Worm (Caenorhabditis elegans): ENCODE data around the gene srx-5.

Gene srx-5

DNA sequence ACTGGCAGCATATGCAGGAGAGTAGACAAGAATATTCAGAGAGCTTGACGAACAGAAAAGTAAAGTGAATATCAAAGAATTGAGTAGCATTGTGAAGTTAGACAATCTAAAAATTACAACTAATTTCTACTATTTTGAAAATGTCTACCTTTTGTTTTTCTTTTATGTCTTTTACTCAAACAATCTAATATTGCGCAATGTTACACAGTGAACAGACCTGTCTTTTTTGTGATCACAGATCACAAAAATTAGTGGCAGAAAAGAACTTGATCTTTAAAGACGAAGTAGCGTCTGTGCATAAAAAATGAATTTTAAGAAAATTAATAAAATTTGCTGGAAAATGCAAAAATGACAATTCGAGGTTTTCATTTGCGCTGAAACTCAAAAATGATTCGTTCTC lies 828 bp upstream of the srx-5 start:
- TF ChIP-seq F13H6.1 (tag; optimal IDR thresholded peaks at IDR 0.05), result no peak
- TF ChIP-seq ceh-24 (tag; optimal IDR thresholded peaks at IDR 0.05), result no peak
- TF ChIP-seq unc-86 (tag; optimal IDR thresholded peaks at IDR 0.05), result no peak
- TF ChIP-seq elt-4 (tag; optimal IDR thresholded peaks at IDR 0.05), result no peak
- TF ChIP-seq pqm-1 (tag; optimal IDR thresholded peaks at IDR 0.05), result no peak
- no peak for TF ChIP-seq syd-9 (tag; optimal IDR thresholded peaks at IDR 0.05)
- no peak for TF ChIP-seq ceh-2 (tag; optimal IDR thresholded peaks at IDR 0.05)
- no peak for TF ChIP-seq ceh-18 (tag; optimal IDR thresholded peaks at IDR 0.05)
- TF ChIP-seq ttx-3 (tag; optimal IDR thresholded peaks at IDR 0.05), result no peak

DNA sequence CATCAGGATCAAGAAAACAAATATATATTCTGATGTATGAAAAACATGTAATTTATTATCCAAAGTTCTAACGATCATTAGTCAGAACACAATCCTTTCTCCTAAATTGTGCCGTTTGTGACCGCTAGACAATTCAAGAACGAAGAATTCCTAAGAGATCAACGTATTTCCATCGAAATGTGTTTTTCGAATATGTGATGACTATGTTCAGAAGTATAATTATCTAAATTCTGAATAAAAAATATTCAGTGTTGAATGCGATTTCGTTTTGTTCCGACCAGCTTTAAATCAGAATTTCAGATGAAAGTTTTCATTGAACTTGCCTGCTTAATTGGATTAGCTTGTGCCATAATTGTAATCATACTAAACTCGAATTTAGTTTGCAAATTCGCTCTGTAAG lies 2.4 kb downstream of the srx-5 start, which contains the start of gene srbc-37:
Gene srbc-37 (plus strand): TSS at position 301 of the 400 bp plus-strand sequence.
- TF ChIP-seq hlh-6 (tag; optimal IDR thresholded peaks at IDR 0.05) (no peak), ets-4 (tag; optimal IDR thresholded peaks at IDR 0.05) (no peak), lin-11 (tag; optimal IDR thresholded peaks at IDR 0.05) (no peak), unc-55 (GFP tag; optimal IDR thresholded peaks at IDR 0.05) (no peak), sdc-2 (tag; optimal IDR thresholded peaks at IDR 0.05) (no peak), npax-4 (tag; optimal IDR thresholded peaks at IDR 0.05) (no peak), K02D7.2 (tag; optimal IDR thresholded peaks at IDR 0.05) (no peak), C38D4.7 (GFP tag; optimal IDR thresholded peaks at IDR 0.05) (no peak), nhr-232 (tag; optimal IDR thresholded peaks at IDR 0.05) (no peak), tbx-2 (tag; optimal IDR thresholded peaks at IDR 0.05) (no peak), syd-9 (tag; optimal IDR thresholded peaks at IDR 0.05) (no peak), zip-5 (tag; optimal IDR thresholded peaks at IDR 0.05) (no peak), gmeb-2 (tag; optimal IDR thresholded peaks at IDR 0.05) (no peak), elt-4 (tag; optimal IDR thresholded peaks at IDR 0.05) (no peak), pag-3 (tag; optimal IDR thresholded peaks at IDR 0.05; ENCODE audit: borderline replicate concordance) (no peak), pqm-1 (tag; optimal IDR thresholded peaks at IDR 0.05) (no peak), ceh-34 (tag; optimal IDR thresholded peaks at IDR 0.05) (no peak), ceh-22 (tag; optimal IDR thresholded peaks at IDR 0.05) (no peak), sox-4 (tag; optimal IDR thresholded peaks at IDR 0.05) (no peak), mec-3 (tag; optimal IDR thresholded peaks at IDR 0.05; ENCODE audit: borderline replicate concordance) (no peak)

DNA sequence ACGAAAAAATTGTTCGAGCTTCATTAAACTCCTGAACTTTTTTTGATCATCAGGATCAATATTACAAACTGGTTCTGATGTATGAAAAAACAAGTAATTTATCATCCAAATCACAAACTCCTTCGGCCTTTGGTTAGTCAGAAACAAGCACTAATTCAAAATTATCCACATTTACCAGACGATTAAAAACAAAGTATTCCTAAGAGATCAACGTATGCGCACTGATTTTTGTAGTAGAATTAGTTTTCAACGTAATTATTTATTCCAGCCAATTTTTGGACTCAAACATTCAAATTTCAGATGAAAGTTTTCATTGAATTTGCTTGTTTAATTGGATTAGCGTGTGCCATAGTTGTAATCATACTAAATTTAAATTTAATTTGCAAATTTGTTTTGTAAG lies 7.0 kb downstream of the srx-5 start, which contains the start of gene srbc-38:
Gene srbc-38 (plus strand): TSS at position 301 of the 400 bp plus-strand sequence.
- no peak for TF ChIP-seq hlh-8 (tag; optimal IDR thresholded peaks at IDR 0.05)
- no peak for TF ChIP-seq unc-86 (tag; optimal IDR thresholded peaks at IDR 0.05)
- TF ChIP-seq ceh-18 (tag; optimal IDR thresholded peaks at IDR 0.05), result no peak
- TF ChIP-seq unc-55 (GFP tag; optimal IDR thresholded peaks at IDR 0.05), result no peak
- no peak for TF ChIP-seq unc-42 (tag; optimal IDR thresholded peaks at IDR 0.05)
- no peak for TF ChIP-seq ceh-6 (GFP tag; optimal IDR thresholded peaks at IDR 0.05)

DNA sequence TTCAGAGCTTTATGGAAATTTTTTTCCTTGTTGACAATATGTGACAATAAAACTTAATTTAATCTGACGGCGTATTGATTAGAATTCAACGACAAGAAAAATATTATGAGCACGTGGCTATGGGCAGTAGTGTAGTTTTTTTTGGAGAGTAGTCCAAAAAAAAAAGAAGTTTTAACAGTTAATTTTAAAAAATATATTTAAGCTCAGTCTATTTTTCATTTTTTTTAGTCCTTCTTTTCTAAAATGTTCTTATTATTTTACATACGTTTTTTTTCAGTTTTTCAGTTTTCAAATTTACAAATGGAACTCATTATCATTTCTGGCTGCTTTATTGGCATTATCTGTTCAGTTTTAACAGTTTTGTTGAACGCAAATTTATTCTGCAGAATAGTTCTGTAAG lies 8.9 kb downstream of the srx-5 start, which contains the start of gene srbc-39:
Gene srbc-39 (plus strand): TSS at position 301 of the 400 bp plus-strand sequence.
- no peak for TF ChIP-seq ceh-22 (tag; optimal IDR thresholded peaks at IDR 0.05)
- no peak for TF ChIP-seq madf-2 (tag; optimal IDR thresholded peaks at IDR 0.05)
- no peak for TF ChIP-seq sox-4 (tag; optimal IDR thresholded peaks at IDR 0.05)
- TF ChIP-seq F13H6.1 (tag; optimal IDR thresholded peaks at IDR 0.05), result no peak
- TF ChIP-seq dve-1 (tag; optimal IDR thresholded peaks at IDR 0.05), result no peak
- TF ChIP-seq ceh-48 (tag; optimal IDR thresholded peaks at IDR 0.05), result no peak
- no peak for TF ChIP-seq ztf-16 (tag; optimal IDR thresholded peaks at IDR 0.05)
- no peak for TF ChIP-seq ceh-30 (tag; optimal IDR thresholded peaks at IDR 0.05)
- TF ChIP-seq ceh-24 (tag; optimal IDR thresholded peaks at IDR 0.05), result no peak
- TF ChIP-seq pha-2 (tag; optimal IDR thresholded peaks at IDR 0.05), result no peak
- no peak for TF ChIP-seq ttx-3 (tag; optimal IDR thresholded peaks at IDR 0.05)
- no peak for TF ChIP-seq pat-9 (tag; optimal IDR thresholded peaks at IDR 0.05)
- TF ChIP-seq ahr-1 (tag; optimal IDR thresholded peaks at IDR 0.05), result no peak
- no peak for TF ChIP-seq zip-5 (tag; optimal IDR thresholded peaks at IDR 0.05)
- no peak for TF ChIP-seq nhr-232 (tag; optimal IDR thresholded peaks at IDR 0.05)
